Worm (Caenorhabditis elegans) whole organism, early embryonic: ENCODE data around the gene Y51B9A.7.

Experiments used
- B0310.2 ChIP-seq: sonication (generic microtip); optimal IDR thresholded peaks from 2 replicates; lab custom pipeline; 2016; ENCODE audit warnings: mild to moderate bottlenecking, missing genetic modification characterization, missing compliant biosample characterization
- F13C5.2 ChIP-seq: sonication (generic microtip); optimal IDR thresholded peaks from 2 replicates; lab custom pipeline; 2017; ENCODE audit warnings: mild to moderate bottlenecking, missing genetic modification characterization, inconsistent platforms, missing compliant biosample characterization
- aly-1 ChIP-seq: sonication (generic microtip); optimal IDR thresholded peaks from 2 replicates; lab custom pipeline; 2016; ENCODE audit warnings: missing genetic modification characterization, missing compliant biosample characterization
- ama-1 ChIP-seq: fragments of 150-350 bp; optimal IDR thresholded peaks from 2 replicates; lab custom pipeline; 2014
- ceh-13 ChIP-seq: fragments of 200-800 bp; sonication (Bioruptor generic); optimal IDR thresholded peaks from 2 replicates; lab custom pipeline; 2018; ENCODE audit warnings: mild to moderate bottlenecking, missing genetic modification characterization, missing compliant biosample characterization
- ceh-36 ChIP-seq: sonication (generic microtip); optimal IDR thresholded peaks from 2 replicates; lab custom pipeline; 2016; ENCODE audit warnings: missing genetic modification characterization, inconsistent platforms, missing compliant biosample characterization
- ets-7 ChIP-seq: sonication (generic microtip); optimal IDR thresholded peaks from 2 replicates; lab custom pipeline; 2016; ENCODE audit warnings: missing genotype, missing genetic modification characterization, missing compliant biosample characterization
- flt-1 ChIP-seq: fragments of 200-800 bp; sonication (Bioruptor generic); IDR thresholded peaks from 2 replicates; pipeline ENCODE4 v1.3.6; 2022; ENCODE audit warnings: missing genetic modification characterization, missing compliant biosample characterization
- hmbx-1 ChIP-seq: sonication (generic microtip); optimal IDR thresholded peaks from 2 replicates; lab custom pipeline; 2016; ENCODE audit warnings: mild to moderate bottlenecking, missing genetic modification characterization, missing compliant biosample characterization
- hmg-4 ChIP-seq: fragments of 200-800 bp; sonication (Bioruptor generic); optimal IDR thresholded peaks from 2 replicates; lab custom pipeline; 2018; ENCODE audit warnings: mild to moderate bottlenecking, missing genetic modification characterization, missing compliant biosample characterization
- hnd-1 ChIP-seq: sonication (generic microtip); optimal IDR thresholded peaks from 2 replicates; lab custom pipeline; 2016; ENCODE audit warnings: missing genetic modification characterization, missing compliant biosample characterization
- pes-1 ChIP-seq: fragments of 200-800 bp; sonication (Bioruptor generic); IDR thresholded peaks from 2 replicates; pipeline ENCODE4 v1.3.6; 2022; ENCODE audit warnings: missing genetic modification reagents, missing genetic modification characterization, missing compliant biosample characterization
- scrt-1 ChIP-seq: fragments of 200-800 bp; sonication (Bioruptor generic); IDR thresholded peaks from 2 replicates; pipeline ENCODE4 v1.3.6; 2022; ENCODE audit warnings: missing genetic modification characterization, missing compliant biosample characterization
- sea-1 ChIP-seq: fragments of 200-800 bp; sonication (Bioruptor generic); conservative IDR thresholded peaks from 2 replicates; pipeline ENCODE4 v1.3.6; 2022; ENCODE audit warnings: missing genetic modification characterization, missing compliant biosample characterization
- tbx-11 ChIP-seq: fragments of 200-800 bp; sonication (Bioruptor generic); IDR thresholded peaks from 2 replicates; pipeline ENCODE4 v1.3.6; 2022; ENCODE audit warnings: missing genetic modification characterization, missing compliant biosample characterization
- tbx-37 ChIP-seq: fragments of 200-800 bp; sonication (Bioruptor generic); conservative IDR thresholded peaks from 2 replicates; pipeline ENCODE4 v1.3.6; 2022; ENCODE audit warnings: missing genetic modification reagents, missing genetic modification characterization, missing compliant biosample characterization
- tra-4 ChIP-seq: sonication (generic microtip); optimal IDR thresholded peaks from 2 replicates; lab custom pipeline; 2017; ENCODE audit warnings: missing genetic modification characterization, missing compliant biosample characterization

Y51B9A.7 gene

ce11 chrII:9416381-9417276 lies 16.8 kb downstream of the Y51B9A.7 start, which contains the start of the genes gss-1 and chch-3:
gss-1 (minus strand) TSS chrII:9416431.
chch-3 (plus strand) TSS chrII:9417013.
- TF ChIP-seq B0310.2 (tag; lab: Kevin White, UChicago) (no peak), tbx-11 (no peak), sea-1 (GFP tag; lab: Robert Waterston, UW) (no peak), aly-1 (tag; lab: Kevin White, UChicago) (no peak), scrt-1 (GFP tag; lab: Robert Waterston, UW) (no peak), hnd-1 (tag; lab: Kevin White, UChicago) (no peak)

- TF ChIP-seq ama-1 (lab: Kevin White, UChicago): no peak
- TF ChIP-seq B0310.2 (tag; lab: Kevin White, UChicago): no peak
- no peak for TF ChIP-seq hmbx-1 (tag; lab: Kevin White, UChicago)
- TF ChIP-seq tra-4 (tag; lab: Kevin White, UChicago): no peak
- TF ChIP-seq ceh-36: no peak
- no peak for TF ChIP-seq F13C5.2 (tag; lab: Kevin White, UChicago)
- TF ChIP-seq flt-1: no peak
- TF ChIP-seq sea-1 (GFP tag; lab: Robert Waterston, UW): no peak
- no peak for TF ChIP-seq aly-1 (tag; lab: Kevin White, UChicago)
- TF ChIP-seq ceh-13 (GFP tag; lab: Kevin White, UChicago): no peak
- no peak for TF ChIP-seq ets-7 (tag; lab: Kevin White, UChicago)
- TF ChIP-seq hmg-4 (GFP tag; lab: Kevin White, UChicago): no peak
- TF ChIP-seq scrt-1 (GFP tag; lab: Robert Waterston, UW): no peak
- no peak for TF ChIP-seq tbx-11
- TF ChIP-seq hnd-1 (tag; lab: Kevin White, UChicago): no peak
- TF ChIP-seq tbx-37 (GFP tag; lab: Robert Waterston, UW): no peak
- no peak for TF ChIP-seq pes-1 (GFP tag; lab: Robert Waterston, UW)
Observed at ce11 chrII:9418065-9418567, 18.3 kb downstream of the Y51B9A.7 start, which contains the start of the genes M176.4 and M176.16. M176.4 (plus strand) TSS chrII:9418365. M176.16 (plus strand) TSS chrII:9418517.

- TF ChIP-seq scrt-1 (GFP tag; lab: Robert Waterston, UW) (no peak), hnd-1 (tag; lab: Kevin White, UChicago) (no peak), tra-4 (tag; lab: Kevin White, UChicago) (no peak), pes-1 (GFP tag; lab: Robert Waterston, UW) (no peak), aly-1 (tag; lab: Kevin White, UChicago) (no peak), hmg-4 (GFP tag; lab: Kevin White, UChicago) (no peak)
Observed at ce11 chrII:9418843-9419532, 19.1 kb downstream of the Y51B9A.7 start.

ce11 chrII:9421969-9422368 lies 22.1 kb downstream of the Y51B9A.7 start, which contains the start of gene M176.11:
M176.11 (plus strand) TSS chrII:9422269.
- no peak for TF ChIP-seq hmg-4 (GFP tag; lab: Kevin White, UChicago)
- no peak for TF ChIP-seq ets-7 (tag; lab: Kevin White, UChicago)
- no peak for TF ChIP-seq sea-1 (GFP tag; lab: Robert Waterston, UW)
- no peak for TF ChIP-seq flt-1
- no peak for TF ChIP-seq aly-1 (tag; lab: Kevin White, UChicago)
- no peak for TF ChIP-seq pes-1 (GFP tag; lab: Robert Waterston, UW)
- no peak for TF ChIP-seq ama-1 (lab: Kevin White, UChicago)
- TF ChIP-seq tra-4 (tag; lab: Kevin White, UChicago): no peak
- TF ChIP-seq tbx-11: no peak
- no peak for TF ChIP-seq hmbx-1 (tag; lab: Kevin White, UChicago)
- no peak for TF ChIP-seq ceh-36
- no peak for TF ChIP-seq F13C5.2 (tag; lab: Kevin White, UChicago)
- no peak for TF ChIP-seq scrt-1 (GFP tag; lab: Robert Waterston, UW)
- TF ChIP-seq tbx-37 (GFP tag; lab: Robert Waterston, UW): no peak
- no peak for TF ChIP-seq B0310.2 (tag; lab: Kevin White, UChicago)
- no peak for TF ChIP-seq hnd-1 (tag; lab: Kevin White, UChicago)
- no peak for TF ChIP-seq ceh-13 (GFP tag; lab: Kevin White, UChicago)

ce11 chrII:9426076-9426475 lies 26.2 kb downstream of the Y51B9A.7 start, which contains the start of gene M176.10:
M176.10 (minus strand) TSS chrII:9426176.
- no peak for TF ChIP-seq ceh-13 (GFP tag; lab: Kevin White, UChicago)
- no peak for TF ChIP-seq ets-7 (tag; lab: Kevin White, UChicago)
- no peak for TF ChIP-seq hnd-1 (tag; lab: Kevin White, UChicago)
- no peak for TF ChIP-seq hmg-4 (GFP tag; lab: Kevin White, UChicago)
- TF ChIP-seq ceh-36: no peak
- TF ChIP-seq hmbx-1 (tag; lab: Kevin White, UChicago): no peak
- no peak for TF ChIP-seq flt-1
- no peak for TF ChIP-seq B0310.2 (tag; lab: Kevin White, UChicago)
- no peak for TF ChIP-seq aly-1 (tag; lab: Kevin White, UChicago)
- TF ChIP-seq ama-1 (lab: Kevin White, UChicago): no peak
- TF ChIP-seq F13C5.2 (tag; lab: Kevin White, UChicago): no peak
- no peak for TF ChIP-seq tbx-37 (GFP tag; lab: Robert Waterston, UW)
- no peak for TF ChIP-seq scrt-1 (GFP tag; lab: Robert Waterston, UW)
- no peak for TF ChIP-seq pes-1 (GFP tag; lab: Robert Waterston, UW)

ce11 chrII:9427644-9428043 lies 27.8 kb downstream of the Y51B9A.7 start, which contains the start of gene M176.5:
M176.5 (minus strand) TSS chrII:9427744.
- TF ChIP-seq hmbx-1 (tag; lab: Kevin White, UChicago) (no peak), tra-4 (tag; lab: Kevin White, UChicago) (no peak), flt-1 (no peak), sea-1 (GFP tag; lab: Robert Waterston, UW) (no peak), ceh-36 (no peak), scrt-1 (GFP tag; lab: Robert Waterston, UW) (no peak), B0310.2 (tag; lab: Kevin White, UChicago) (no peak), ama-1 (lab: Kevin White, UChicago) (no peak), pes-1 (GFP tag; lab: Robert Waterston, UW) (no peak), hmg-4 (GFP tag; lab: Kevin White, UChicago) (no peak)
